Worm (Caenorhabditis elegans): ENCODE measurements around the gene T22F3.7.

The T22F3.7 gene

ce11 chrV:3587633-3588032 lies 12.8 kb downstream of the T22F3.7 start (continued):
- TF ChIP-seq F57C9.4 (tag; optimal IDR thresholded peaks at IDR 0.05), result no peak
- TF ChIP-seq lin-54 (GFP tag; optimal IDR thresholded peaks at IDR 0.05), result peak; percentile 12
- no peak for TF ChIP-seq hrde-1 (tag; optimal IDR thresholded peaks at IDR 0.05; ENCODE audit: borderline replicate concordance)
- no peak for TF ChIP-seq hmg-20 (GFP tag; IDR thresholded peaks at IDR 0.05)
- no peak for TF ChIP-seq ceh-100 (GFP tag; IDR thresholded peaks at IDR 0.05)
- TF ChIP-seq attf-5 (GFP tag; optimal IDR thresholded peaks at IDR 0.05), result peak; percentile 17
- TF ChIP-seq ekl-4 (GFP tag; IDR thresholded peaks at IDR 0.05), result no peak
- no peak for TF ChIP-seq somi-1 (GFP tag; optimal IDR thresholded peaks at IDR 0.05)
- TF ChIP-seq ztf-3 (GFP tag; optimal IDR thresholded peaks at IDR 0.05), result no peak
- TF ChIP-seq dpff-1 (tag; optimal IDR thresholded peaks at IDR 0.05), result no peak
- no peak for TF ChIP-seq athp-1 (tag; optimal IDR thresholded peaks at IDR 0.05)
- TF ChIP-seq egrh-3 (GFP tag; IDR thresholded peaks at IDR 0.05), result peak; percentile 9; the same call in 1 of the 2 replicates
- TF ChIP-seq rpc-1 (optimal IDR thresholded peaks at IDR 0.05), result no peak
- no peak for TF ChIP-seq rpc-1 (tag; optimal IDR thresholded peaks at IDR 0.05)
- no peak for TF ChIP-seq ceh-58 (GFP tag; IDR thresholded peaks at IDR 0.05)
- TF ChIP-seq nhr-179 (tag; optimal IDR thresholded peaks at IDR 0.05), result no peak
- TF ChIP-seq B0019.2 (GFP tag; conservative IDR thresholded peaks at IDR 0.05), result no peak
- no peak for TF ChIP-seq fkh-3 (tag; optimal IDR thresholded peaks at IDR 0.05)
- TF ChIP-seq rcor-1 (GFP tag; IDR thresholded peaks at IDR 0.05), result 0 out of 2 replicates have a peak, but pooled peaks have one; percentile 17
- no peak for TF ChIP-seq ceh-27 (GFP tag; optimal IDR thresholded peaks at IDR 0.05)
- no peak; the same call in 1 of the 2 replicates for TF ChIP-seq zfh-2 (GFP tag; conservative IDR thresholded peaks at IDR 0.05)
- no peak for TF ChIP-seq hlh-12 (tag; optimal IDR thresholded peaks at IDR 0.05)
- TF ChIP-seq bed-2 (GFP tag; IDR thresholded peaks at IDR 0.05), result no peak
- TF ChIP-seq ceh-40 (GFP tag; IDR thresholded peaks at IDR 0.05), result no peak
- no peak for TF ChIP-seq tbp1 (GFP tag; optimal IDR thresholded peaks at IDR 0.05)
- TF ChIP-seq atf-7 (tag; optimal IDR thresholded peaks at IDR 0.05), result no peak
- no peak for TF ChIP-seq ceh-79 (tag; optimal IDR thresholded peaks at IDR 0.05)
- no peak; the same call in 1 of the 2 replicates for TF ChIP-seq madf-6 (GFP tag; IDR thresholded peaks at IDR 0.05)
- peak; percentile 39 for TF ChIP-seq snpc-1.3 (tag; optimal IDR thresholded peaks at IDR 0.05; ENCODE audit: insufficient read depth)
- TF ChIP-seq madf-10 (tag; optimal IDR thresholded peaks at IDR 0.05), result peak; percentile 10
- TF ChIP-seq die-1 (tag; optimal IDR thresholded peaks at IDR 0.05), result no peak
- TF ChIP-seq B0336.3 (GFP tag; IDR thresholded peaks at IDR 0.05), result no peak
- TF ChIP-seq ceh-91 (GFP tag; IDR thresholded peaks at IDR 0.05), result no peak
- no peak for TF ChIP-seq K12H6.12 (tag; optimal IDR thresholded peaks at IDR 0.05)
- no peak for TF ChIP-seq bed-1 (GFP tag; IDR thresholded peaks at IDR 0.05)
- no peak for TF ChIP-seq lin-40 (tag; optimal IDR thresholded peaks at IDR 0.05)
- TF ChIP-seq nhr-27 (tag; optimal IDR thresholded peaks at IDR 0.05), result no peak
- TF ChIP-seq lin-26 (GFP tag; IDR thresholded peaks at IDR 0.05), result no peak
- no peak for TF ChIP-seq hlh-26 (GFP tag; conservative IDR thresholded peaks at IDR 0.05)
- TF ChIP-seq lag-1 (GFP tag; IDR thresholded peaks at IDR 0.05), result no peak
- TF ChIP-seq F49E8.2 (tag; optimal IDR thresholded peaks at IDR 0.05; ENCODE audit: insufficient read depth), result no peak
